Worm (Caenorhabditis elegans) whole organism, L3 larva: ENCODE measurements around the gene str-198.

Experiments used
- R02D3.7 ChIP-seq: fragments of 150-350 bp; optimal IDR thresholded peaks from 2 replicates; lab custom pipeline; 2014; ENCODE audit warnings: missing biosample characterization, missing genetic modification characterization
- ama-1 ChIP-seq: fragments of 150-350 bp; optimal IDR thresholded peaks from 2 replicates; lab custom pipeline; 2018
- jun-1 ChIP-seq: fragments of 150-350 bp; optimal IDR thresholded peaks from 2 replicates; lab custom pipeline; 2014; ENCODE audit warnings: missing biosample characterization, missing genetic modification reagents, missing genetic modification characterization
- lin-15B ChIP-seq: fragments of 150-350 bp; optimal IDR thresholded peaks from 2 replicates; lab custom pipeline; 2014; ENCODE audit warnings: missing biosample characterization, missing genetic modification characterization
- lsy-12 ChIP-seq: sonication (generic microtip); optimal IDR thresholded peaks from 2 replicates; lab custom pipeline; 2016; ENCODE audit warnings: mild to moderate bottlenecking, missing genetic modification characterization, missing compliant biosample characterization
- nhr-11 ChIP-seq: fragments of 150-350 bp; optimal IDR thresholded peaks from 2 replicates; lab custom pipeline; 2014; ENCODE audit warnings: missing biosample characterization, missing genetic modification characterization
- nhr-237 ChIP-seq: fragments of 150-350 bp; optimal IDR thresholded peaks from 2 replicates; lab custom pipeline; 2014; ENCODE audit warnings: missing biosample characterization, missing genetic modification characterization
- nhr-77 ChIP-seq: fragments of 150-350 bp; optimal IDR thresholded peaks from 2 replicates; lab custom pipeline; 2014; ENCODE audit warnings: missing biosample characterization, missing genetic modification characterization
- unc-62 ChIP-seq: fragments of 150-350 bp; sonication (generic microtip); optimal IDR thresholded peaks from 4 replicates; lab custom pipeline; 2014; ENCODE audit warnings: missing biosample characterization, missing genetic modification reagents, missing genetic modification characterization

DNA sequence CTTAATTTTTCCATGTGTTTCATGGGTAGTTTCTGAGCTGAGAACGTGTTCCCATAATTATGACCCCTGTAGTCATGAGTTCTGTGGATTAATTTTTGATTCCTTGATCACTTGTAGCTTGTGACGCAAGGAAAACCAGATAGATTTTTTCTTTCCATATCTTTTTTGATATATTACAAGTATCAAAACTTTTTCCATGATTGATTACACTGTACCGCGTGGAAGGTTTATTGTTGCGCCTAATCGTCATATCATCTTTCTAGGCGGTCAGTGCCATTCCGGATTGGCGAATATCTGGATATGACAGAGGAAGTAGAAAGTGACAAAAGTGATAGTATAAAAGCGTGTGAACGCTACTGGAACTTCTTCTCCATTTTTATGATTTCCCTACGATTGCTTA lies 1.0 kb upstream of the str-198 start, which contains the start of gene ZK285.2:
- TF ChIP-seq R02D3.7 (tag; lab: Kevin White, UChicago) (no peak), nhr-77 (tag; lab: Kevin White, UChicago) (no peak), unc-62 (no peak), lin-15B (tag; lab: Kevin White, UChicago) (no peak), lsy-12 (no peak), ama-1 (lab: Kevin White, UChicago) (no peak), nhr-237 (tag; lab: Kevin White, UChicago) (no peak), jun-1 (tag; lab: Kevin White, UChicago) (no peak), nhr-11 (tag; lab: Kevin White, UChicago) (no peak)
